Fruit fly (Drosophila melanogaster): ENCODE measurements around the gene Rbp.

Rbp gene

dm6 chr3R:15356152-15356551 lies 18.3 kb upstream of the Rbp start:
- no peak for TF ChIP-seq CG8478 (optimal IDR thresholded peaks at IDR 0.05)
- no peak for TF ChIP-seq CTCF (optimal IDR thresholded peaks at IDR 0.05)

DNA sequence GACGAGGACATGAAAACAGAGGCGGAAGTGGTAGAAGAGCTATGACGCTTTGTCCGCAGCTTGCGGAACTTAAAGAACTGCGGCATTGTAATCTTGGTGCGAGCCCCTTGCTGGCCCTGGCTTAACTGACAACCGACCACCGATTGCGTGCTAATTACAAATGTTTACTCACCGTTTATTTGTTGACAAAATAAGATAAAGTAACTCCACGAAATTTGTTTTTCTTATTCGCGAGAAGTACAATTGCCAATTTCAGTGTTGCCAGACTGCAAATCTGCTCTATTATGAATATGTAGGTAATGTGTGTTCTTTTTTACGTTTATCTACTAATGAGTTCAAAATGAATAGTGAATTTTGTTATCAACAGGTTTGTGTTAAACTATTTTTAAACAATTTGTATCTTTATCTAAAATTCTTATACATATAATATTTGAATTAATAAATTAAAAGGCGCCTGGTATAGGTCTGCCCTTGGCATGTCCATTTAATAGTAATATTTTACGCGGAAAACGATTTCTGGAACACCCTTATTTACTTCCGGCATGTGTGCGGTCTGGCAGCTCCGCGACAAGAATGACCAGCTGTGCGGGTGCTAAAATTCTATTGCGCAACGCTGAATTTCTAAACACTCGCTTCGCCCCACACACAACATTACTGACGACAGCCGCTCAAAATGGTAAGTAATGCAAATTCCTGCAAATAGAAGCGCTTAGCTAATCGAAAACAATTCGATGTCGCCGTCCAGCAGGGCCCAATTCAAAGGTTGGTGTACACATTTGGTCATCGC lies 17.6 kb upstream of the Rbp start, which contains the start of the genes Atg4b and Hibch:
Atg4b (minus strand) TSS at position 280 of the 787 bp plus-strand sequence.
Hibch (plus strand) TSS at position 585 of the 787 bp plus-strand sequence.
- TF ChIP-seq CG8478 (optimal IDR thresholded peaks at IDR 0.05) (no peak), CTCF (optimal IDR thresholded peaks at IDR 0.05) (no peak)

DNA sequence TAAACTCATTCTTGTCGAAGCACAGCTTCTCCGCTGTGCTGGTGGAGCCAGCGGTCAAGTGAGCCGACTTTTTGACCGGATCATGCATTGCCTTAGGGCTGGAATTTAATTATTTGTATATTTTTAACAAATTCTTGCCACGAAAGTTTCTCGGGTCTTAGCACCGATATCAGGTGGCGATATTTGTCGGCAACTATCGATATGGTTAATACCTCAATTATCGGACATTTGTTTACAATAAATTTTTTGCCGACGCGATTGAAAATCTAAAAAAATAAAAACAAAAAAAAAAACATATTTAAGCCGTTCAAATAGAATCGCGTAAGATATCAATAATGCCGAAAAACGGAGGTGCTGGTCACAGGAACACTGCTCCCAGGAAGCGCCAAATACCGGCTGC lies 12.9 kb upstream of the Rbp start, which contains the start of the genes Cog2 and Trax:
Cog2 (minus strand) TSS at position 168 of the 400 bp plus-strand sequence.
Trax (plus strand) TSS at position 203 of the 400 bp plus-strand sequence.
- TF ChIP-seq CTCF (optimal IDR thresholded peaks at IDR 0.05), result no peak
- TF ChIP-seq CG8478 (optimal IDR thresholded peaks at IDR 0.05), result no peak

dm6 chr3R:15363608-15364007 lies 10.8 kb upstream of the Rbp start, which contains the start of gene CG6171:
TSS of gene CG6171 (minus strand) at chr3R:15363857.
- TF ChIP-seq CG8478 (optimal IDR thresholded peaks at IDR 0.05) (no peak), CTCF (optimal IDR thresholded peaks at IDR 0.05) (no peak)

DNA sequence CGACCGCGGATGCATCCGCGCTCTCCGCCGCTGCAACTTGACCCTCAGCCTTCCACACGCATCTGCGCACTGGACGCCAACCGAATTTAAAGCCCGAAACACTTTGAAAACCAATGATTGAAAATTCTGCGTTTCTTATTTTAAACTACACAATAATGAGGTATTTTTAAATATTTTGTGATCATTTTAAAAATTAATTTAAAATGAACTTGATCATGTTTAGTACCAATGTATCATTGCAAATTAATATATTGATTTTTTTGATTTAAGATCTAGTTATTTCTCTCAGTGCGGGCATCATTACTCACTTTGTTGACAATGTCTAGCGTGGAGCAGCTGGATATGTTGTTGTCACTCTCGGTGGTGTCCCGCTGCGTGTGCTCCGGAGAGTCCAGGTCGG lies 7.6 kb upstream of the Rbp start:
- no peak for TF ChIP-seq CG8478 (optimal IDR thresholded peaks at IDR 0.05)
- TF ChIP-seq CTCF (optimal IDR thresholded peaks at IDR 0.05), result no peak

DNA sequence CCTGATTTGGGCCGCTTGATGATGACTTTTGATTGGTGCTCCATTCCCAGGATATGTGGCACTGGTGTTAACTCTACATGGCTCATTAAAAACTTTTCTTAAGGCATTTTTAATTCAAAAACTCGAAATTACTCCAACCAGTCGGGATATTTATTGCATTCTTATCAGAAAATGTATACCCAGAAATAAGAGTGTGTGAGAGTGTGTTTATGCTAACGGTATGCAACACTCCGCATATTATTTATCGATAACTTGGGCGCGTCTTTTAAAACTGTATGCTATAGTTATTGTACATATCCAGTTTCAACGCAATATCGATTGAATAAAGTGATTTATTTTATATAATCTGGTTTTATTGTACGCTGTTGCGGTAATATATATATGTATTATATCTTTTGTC lies 7.0 kb upstream of the Rbp start, which contains the start of gene CG34404:
CG34404 (minus strand) TSS at position 189 of the 400 bp plus-strand sequence.
- TF ChIP-seq CG8478 (optimal IDR thresholded peaks at IDR 0.05), result no peak

- TF ChIP-seq CTCF (optimal IDR thresholded peaks at IDR 0.05) (no peak), CG8478 (optimal IDR thresholded peaks at IDR 0.05) (no peak)
Observed at dm6 chr3R:15369742-15370141, 4.7 kb upstream of the Rbp start, which contains the start of gene CG14868. TSS of gene CG14868 (minus strand) at chr3R:15369945.

DNA sequence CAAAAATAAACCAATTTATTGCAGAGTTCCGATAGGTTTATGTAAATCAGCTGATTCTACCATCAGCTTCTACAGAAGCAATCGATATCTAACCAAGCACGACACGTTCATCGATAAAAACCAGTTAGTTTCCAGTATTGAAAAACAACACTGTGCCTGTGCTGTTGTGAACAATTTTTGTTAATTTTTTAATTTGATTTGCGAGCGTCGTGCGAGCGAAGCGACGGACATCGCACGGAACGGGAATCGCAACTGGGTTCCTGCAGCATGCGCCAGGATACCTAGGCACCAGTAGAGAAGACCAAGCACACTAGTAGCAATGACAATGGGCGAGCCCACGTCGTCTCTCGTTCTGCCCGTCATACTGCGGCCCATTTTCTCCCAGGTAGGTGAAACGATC lies 2.6 kb upstream of the Rbp start, which contains the start of the genes Ccm3 and CG6136:
Ccm3 (plus strand) TSS at position 125 of the 400 bp plus-strand sequence.
CG6136 (minus strand) TSS at position 380 of the 400 bp plus-strand sequence.
- TF ChIP-seq CTCF (optimal IDR thresholded peaks at IDR 0.05) (peak in 1 of 2 experiments; percentile 2), CG8478 (optimal IDR thresholded peaks at IDR 0.05) (no peak)

dm6 chr3R:15375470-15375869 lies 1.0 kb downstream of the Rbp start:
- no peak for TF ChIP-seq CTCF (optimal IDR thresholded peaks at IDR 0.05)
- TF ChIP-seq CG8478 (optimal IDR thresholded peaks at IDR 0.05), result no peak

- TF ChIP-seq CTCF (optimal IDR thresholded peaks at IDR 0.05), result peak in 1 of 2 experiments; percentile 6
- no peak for TF ChIP-seq CG8478 (optimal IDR thresholded peaks at IDR 0.05)
Observed at dm6 chr3R:15379071-15379470, 4.6 kb downstream of the Rbp start.

DNA sequence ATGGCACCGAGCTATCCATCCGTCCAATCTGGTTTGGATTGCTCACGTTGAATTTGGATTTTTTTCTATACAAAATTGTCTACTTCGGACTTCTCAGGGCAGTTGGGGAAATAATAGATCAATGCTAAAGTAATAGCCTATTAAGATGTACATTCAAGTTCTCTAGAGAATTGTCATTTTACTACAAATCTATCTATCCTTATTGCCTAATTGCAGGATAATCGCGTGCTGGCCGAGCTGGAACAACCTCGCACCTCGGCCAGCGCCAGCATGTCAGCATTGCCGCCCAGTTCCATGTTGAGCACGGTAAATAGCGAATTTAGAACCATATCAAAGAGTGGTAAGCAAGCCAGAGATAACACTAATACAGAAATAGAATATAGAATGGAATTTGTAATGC lies 8.4 kb downstream of the Rbp start, which contains the start of gene h-cup:
h-cup (minus strand) TSS at position 101 of the 400 bp plus-strand sequence.
- TF ChIP-seq CG8478 (optimal IDR thresholded peaks at IDR 0.05) (no peak), CTCF (optimal IDR thresholded peaks at IDR 0.05) (no peak)

DNA sequence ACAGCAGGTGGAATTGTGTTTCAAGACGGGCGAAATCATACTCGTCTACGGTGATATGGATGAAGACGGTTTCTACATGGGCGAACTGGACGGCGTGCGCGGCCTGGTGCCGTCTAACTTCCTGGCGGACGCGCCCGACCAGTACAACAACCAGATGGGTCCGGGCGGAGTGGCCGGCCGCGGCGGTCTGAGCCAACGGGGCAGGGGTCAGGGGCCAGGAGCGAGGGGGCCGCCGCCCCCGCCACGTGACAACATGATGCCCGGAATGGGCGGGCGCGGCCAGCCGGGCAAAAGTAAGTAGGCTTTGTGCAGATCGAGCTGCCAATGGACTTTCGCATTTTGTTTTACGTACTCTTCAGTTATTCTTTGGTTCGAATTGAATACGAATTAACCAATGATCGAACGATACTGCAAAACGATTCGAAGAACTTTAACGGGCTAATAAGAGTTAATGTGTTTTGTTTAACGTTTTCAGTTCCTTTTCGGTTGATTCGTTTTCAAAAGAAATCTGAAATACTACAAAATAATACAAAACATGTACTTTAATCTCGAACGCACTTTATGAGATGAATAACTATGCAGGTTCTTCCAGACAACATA lies 18.9 kb downstream of the Rbp start:
- TF ChIP-seq CG8478 (optimal IDR thresholded peaks at IDR 0.05), result no peak
- no peak for TF ChIP-seq CTCF (optimal IDR thresholded peaks at IDR 0.05)

dm6 chr3R:15402654-15403053 lies 28.2 kb downstream of the Rbp start:
- TF ChIP-seq CTCF (optimal IDR thresholded peaks at IDR 0.05) (no peak), CG8478 (optimal IDR thresholded peaks at IDR 0.05) (no peak)

- TF ChIP-seq CTCF (optimal IDR thresholded peaks at IDR 0.05) (no peak), CG8478 (optimal IDR thresholded peaks at IDR 0.05) (no peak)
Observed at dm6 chr3R:15406393-15406792, 32.0 kb downstream of the Rbp start.

DNA sequence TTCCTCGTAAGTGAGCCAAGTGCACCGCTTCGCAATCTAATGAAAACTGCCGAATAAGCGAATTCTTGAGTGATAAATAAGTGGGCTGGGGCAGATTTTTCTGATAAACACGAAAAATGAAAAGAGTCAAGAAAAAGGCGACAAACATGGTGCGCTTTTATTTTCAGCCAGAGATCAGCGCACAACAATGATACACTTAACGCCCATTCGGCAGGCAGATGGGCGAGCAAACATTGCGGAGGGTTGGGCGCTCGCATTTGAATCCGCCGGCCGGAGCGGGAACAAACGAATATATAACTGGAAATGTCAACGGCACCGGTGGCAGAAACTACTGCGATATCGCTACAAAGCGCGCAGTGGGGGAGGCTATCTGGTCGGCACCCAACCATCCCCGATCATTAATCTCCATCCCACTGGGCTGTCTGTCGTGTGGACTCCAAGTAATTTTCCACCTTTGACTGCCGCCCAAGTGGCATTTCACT lies 32.6 kb downstream of the Rbp start, which contains the start of gene CG6125:
CG6125 (minus strand) TSS at position 51 of the 482 bp plus-strand sequence.
- no peak for TF ChIP-seq CG8478 (optimal IDR thresholded peaks at IDR 0.05)
- no peak for TF ChIP-seq CTCF (optimal IDR thresholded peaks at IDR 0.05)
